Worm (Caenorhabditis elegans) whole organism, mixed stage, embryonic: ENCODE data around the gene R04A9.1.

Experiments used
- bed-3 ChIP-seq: fragments of 200-800 bp; sonication (Bioruptor generic); optimal IDR thresholded peaks from 3 replicates; lab custom pipeline; 2018; ENCODE audit warnings: mild to moderate bottlenecking, missing genetic modification characterization, moderate library complexity, missing compliant biosample characterization
- blmp-1 ChIP-seq: fragments of 150-350 bp; optimal IDR thresholded peaks from 2 replicates; lab custom pipeline; 2014; ENCODE audit warnings: missing biosample characterization, missing genetic modification characterization
- ceh-39 ChIP-seq: fragments of 150-350 bp; optimal IDR thresholded peaks from 2 replicates; lab custom pipeline; 2014; ENCODE audit warnings: missing biosample characterization, missing genetic modification characterization
- ceh-43 ChIP-seq: fragments of 200-800 bp; sonication (Bioruptor generic); optimal IDR thresholded peaks from 2 replicates; lab custom pipeline; 2018; ENCODE audit warnings: mild to moderate bottlenecking, missing genetic modification characterization, moderate library complexity, missing compliant biosample characterization
- ceh-83 ChIP-seq: fragments of 200-800 bp; sonication (Bioruptor generic); optimal IDR thresholded peaks from 2 replicates; lab custom pipeline; 2018; ENCODE audit warnings: mild to moderate bottlenecking, missing genetic modification characterization, missing compliant biosample characterization
- ces-1 ChIP-seq: fragments of 150-350 bp; optimal IDR thresholded peaks from 2 replicates; lab custom pipeline; 2014; ENCODE audit warnings: missing biosample characterization, missing genetic modification reagents, missing genetic modification characterization
- cnd-1 ChIP-seq: fragments of 200-800 bp; sonication (Bioruptor generic); optimal IDR thresholded peaks from 2 replicates; lab custom pipeline; 2018; ENCODE audit warnings: mild to moderate bottlenecking, missing genetic modification characterization, missing compliant biosample characterization
- drap-1 ChIP-seq: fragments of 200-800 bp; sonication (Bioruptor generic); optimal IDR thresholded peaks from 3 replicates; lab custom pipeline; 2018; ENCODE audit warnings: mild to moderate bottlenecking, missing genetic modification characterization, missing compliant biosample characterization
- elt-1 ChIP-seq: sonication (generic microtip); optimal IDR thresholded peaks from 2 replicates; lab custom pipeline; 2017; ENCODE audit warnings: missing genetic modification characterization, mild to moderate bottlenecking, missing compliant biosample characterization, antibody characterized with exemption, moderate library complexity, borderline replicate concordance; ENCODE audit not compliant: insufficient read depth
- elt-3 ChIP-seq: fragments of 150-350 bp; optimal IDR thresholded peaks from 2 replicates; lab custom pipeline; 2014; ENCODE audit warnings: missing biosample characterization, missing genetic modification characterization
- flh-1 ChIP-seq: fragments of 200-800 bp; sonication (Bioruptor generic); optimal IDR thresholded peaks from 2 replicates; lab custom pipeline; 2018; ENCODE audit warnings: mild to moderate bottlenecking, missing genetic modification characterization, moderate library complexity, missing compliant biosample characterization
- ham-2 ChIP-seq: fragments of 200-800 bp; sonication (Bioruptor generic); optimal IDR thresholded peaks from 2 replicates; lab custom pipeline; 2018; ENCODE audit warnings: mild to moderate bottlenecking, missing genetic modification characterization, missing compliant biosample characterization
- hlh-1 ChIP-seq: fragments of 150-350 bp; optimal IDR thresholded peaks from 2 replicates; lab custom pipeline; 2014; ENCODE audit warnings: missing biosample characterization, missing genetic modification reagents, missing genetic modification characterization
- lin-32 ChIP-seq: fragments of 200-800 bp; sonication (Bioruptor generic); optimal IDR thresholded peaks from 2 replicates; lab custom pipeline; 2018; ENCODE audit warnings: mild to moderate bottlenecking, missing genetic modification characterization, missing compliant biosample characterization
- lsy-2 ChIP-seq: fragments of 150-350 bp; optimal IDR thresholded peaks from 2 replicates; lab custom pipeline; 2014; ENCODE audit warnings: missing biosample characterization, missing genetic modification characterization
- mab-5 ChIP-seq: fragments of 150-350 bp; optimal IDR thresholded peaks from 2 replicates; lab custom pipeline; 2014; ENCODE audit warnings: missing biosample characterization, missing genetic modification characterization
- mep-1 ChIP-seq: fragments of 150-350 bp; optimal IDR thresholded peaks from 2 replicates; lab custom pipeline; 2017; ENCODE audit warnings: missing biosample characterization, missing genetic modification reagents, missing genetic modification characterization, inconsistent platforms
- mls-2 ChIP-seq: sonication (generic microtip); optimal IDR thresholded peaks from 2 replicates; lab custom pipeline; 2016; ENCODE audit warnings: mild to moderate bottlenecking, missing genetic modification characterization, moderate library complexity, missing compliant biosample characterization
- nhr-12 ChIP-seq: fragments of 150-350 bp; optimal IDR thresholded peaks from 2 replicates; lab custom pipeline; 2014; ENCODE audit warnings: missing biosample characterization, missing genetic modification characterization
- nhr-2 ChIP-seq: fragments of 150-350 bp; optimal IDR thresholded peaks from 2 replicates; lab custom pipeline; 2014; ENCODE audit warnings: missing biosample characterization, missing genetic modification characterization
- nhr-237 ChIP-seq: fragments of 150-350 bp; optimal IDR thresholded peaks from 2 replicates; lab custom pipeline; 2014; ENCODE audit warnings: missing biosample characterization, missing genetic modification characterization
- nhr-28 ChIP-seq: fragments of 150-350 bp; optimal IDR thresholded peaks from 2 replicates; lab custom pipeline; 2014; ENCODE audit warnings: missing biosample characterization, missing genetic modification characterization
- nhr-76 ChIP-seq: sonication (generic microtip); optimal IDR thresholded peaks from 2 replicates; lab custom pipeline; 2017; ENCODE audit warnings: missing biosample characterization, missing genetic modification characterization
- pha-4 ChIP-seq: fragments of 150-350 bp; optimal IDR thresholded peaks from 2 replicates; lab custom pipeline; 2018; ENCODE audit warnings: missing biosample characterization, missing genetic modification reagents, missing genetic modification characterization
- sem-2 ChIP-seq: fragments of 200-800 bp; sonication (Bioruptor generic); optimal IDR thresholded peaks from 2 replicates; lab custom pipeline; 2018; ENCODE audit warnings: mild to moderate bottlenecking, missing genetic modification characterization, missing compliant biosample characterization
- snpc-4 ChIP-seq: fragments of 150-350 bp; optimal IDR thresholded peaks from 2 replicates; lab custom pipeline; 2014; ENCODE audit warnings: missing biosample characterization, missing genetic modification characterization
- tbx-8 ChIP-seq: fragments of 200-800 bp; sonication (Bioruptor generic); optimal IDR thresholded peaks from 2 replicates; lab custom pipeline; 2018; ENCODE audit warnings: mild to moderate bottlenecking, missing genetic modification characterization, moderate library complexity, missing compliant biosample characterization
- unc-120 ChIP-seq: sonication (generic microtip); optimal IDR thresholded peaks from 2 replicates; lab custom pipeline; 2017; ENCODE audit warnings: missing genetic modification characterization, missing compliant biosample characterization; ENCODE audit not compliant: poor library complexity, severe bottlenecking
- zip-8 ChIP-seq: fragments of 150-350 bp; optimal IDR thresholded peaks from 2 replicates; lab custom pipeline; 2014; ENCODE audit warnings: missing biosample characterization, missing genetic modification characterization
- ztf-11 ChIP-seq: fragments of 150-350 bp; optimal IDR thresholded peaks from 2 replicates; lab custom pipeline; 2014; ENCODE audit warnings: missing biosample characterization, missing genetic modification characterization

The R04A9.1 gene

DNA sequence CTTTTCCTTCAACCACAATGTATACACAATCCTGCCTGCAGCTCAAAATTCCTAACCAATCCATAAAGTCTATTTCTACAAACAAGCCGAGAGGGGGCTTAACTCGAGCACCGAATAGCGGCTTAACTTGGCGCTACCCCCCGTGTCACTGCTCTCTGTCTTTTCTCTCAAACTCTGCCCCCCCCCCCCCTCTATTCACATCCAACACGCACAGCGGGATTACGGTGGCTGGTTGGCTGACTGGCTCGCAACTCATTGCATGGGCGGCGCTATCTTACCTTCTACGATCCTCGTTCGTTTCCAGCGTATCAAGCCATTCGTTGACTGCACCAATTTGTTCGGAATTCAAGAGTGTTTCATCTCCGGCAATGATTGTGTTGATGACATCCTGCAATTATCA, 26.9 kb downstream of the R04A9.1 start:
- TF ChIP-seq flh-1 (GFP tag; lab: Kevin White, UChicago) (no peak), ceh-39 (tag; lab: Kevin White, UChicago) (no peak), ceh-83 (GFP tag; lab: Kevin White, UChicago) (no peak), mls-2 (tag; lab: Kevin White, UChicago) (no peak), drap-1 (GFP tag; lab: Kevin White, UChicago) (no peak), lsy-2 (peak; percentile 35), nhr-76 (tag; lab: Kevin White, UChicago) (no peak), ham-2 (GFP tag; lab: Kevin White, UChicago) (peak; percentile 13), cnd-1 (tag; lab: Kevin White, UChicago) (no peak), elt-1 (no peak), snpc-4 (tag; lab: Kevin White, UChicago) (no peak), hlh-1 (no peak), elt-3 (tag; lab: Kevin White, UChicago) (no peak), pha-4 (tag; lab: Kevin White, UChicago) (peak; percentile 29), mab-5 (tag; lab: Kevin White, UChicago) (no peak), nhr-2 (tag; lab: Kevin White, UChicago) (no peak), blmp-1 (tag; lab: Kevin White, UChicago) (no peak), ces-1 (GFP tag; lab: Kevin White, UChicago) (no peak)

- no peak for TF ChIP-seq sem-2 (GFP tag; lab: Kevin White, UChicago)
- no peak for TF ChIP-seq mab-5 (tag; lab: Kevin White, UChicago)
- peak; percentile 87 for TF ChIP-seq blmp-1 (tag; lab: Kevin White, UChicago)
- no peak for TF ChIP-seq bed-3 (GFP tag; lab: Kevin White, UChicago)
- TF ChIP-seq ceh-83 (GFP tag; lab: Kevin White, UChicago), result no peak
- TF ChIP-seq zip-8 (tag; lab: Kevin White, UChicago), result peak; percentile 0
- TF ChIP-seq elt-1, result peak; percentile 1
- TF ChIP-seq elt-3 (tag; lab: Kevin White, UChicago), result no peak
Measured at ce11 chrX:433029-433693, 28.5 kb downstream of the R04A9.1 start.

- no peak for TF ChIP-seq ceh-43 (GFP tag; lab: Kevin White, UChicago)
- TF ChIP-seq lsy-2, result peak; percentile 34
- TF ChIP-seq unc-120 (tag; lab: Kevin White, UChicago), result no peak
- peak; percentile 45 for TF ChIP-seq ceh-83 (GFP tag; lab: Kevin White, UChicago)
Measured at ce11 chrX:433747-434146, 29.1 kb downstream of the R04A9.1 start, which contains the start of gene dve-1. Gene dve-1, minus strand, starts transcription at chrX:433812.

ce11 chrX:438396-438795, 33.7 kb downstream of the R04A9.1 start:
- no peak for TF ChIP-seq blmp-1 (tag; lab: Kevin White, UChicago)
- TF ChIP-seq nhr-76 (tag; lab: Kevin White, UChicago), result no peak
- TF ChIP-seq ham-2 (GFP tag; lab: Kevin White, UChicago), result no peak
- TF ChIP-seq ceh-39 (tag; lab: Kevin White, UChicago), result no peak
- TF ChIP-seq bed-3 (GFP tag; lab: Kevin White, UChicago), result no peak
- no peak for TF ChIP-seq lsy-2
- no peak for TF ChIP-seq nhr-237 (tag; lab: Kevin White, UChicago)
- TF ChIP-seq nhr-28 (tag; lab: Kevin White, UChicago), result no peak
- no peak for TF ChIP-seq mep-1
- no peak for TF ChIP-seq tbx-8 (GFP tag; lab: Kevin White, UChicago)

- TF ChIP-seq lin-32 (GFP tag; lab: Kevin White, UChicago) (no peak), unc-120 (tag; lab: Kevin White, UChicago) (no peak), bed-3 (GFP tag; lab: Kevin White, UChicago) (no peak), tbx-8 (GFP tag; lab: Kevin White, UChicago) (no peak), nhr-12 (no peak), drap-1 (GFP tag; lab: Kevin White, UChicago) (no peak), zip-8 (tag; lab: Kevin White, UChicago) (no peak), cnd-1 (tag; lab: Kevin White, UChicago) (no peak), ham-2 (GFP tag; lab: Kevin White, UChicago) (no peak), ztf-11 (tag; lab: Kevin White, UChicago) (no peak), elt-1 (no peak), elt-3 (tag; lab: Kevin White, UChicago) (no peak)
Measured at ce11 chrX:439031-439430, 34.3 kb downstream of the R04A9.1 start.
